Fruit fly (Drosophila melanogaster): ENCODE data around the gene AdamTS-A.
A peak's percentile ranks its signal among the peaks of the same experiment; 100 is the strongest.

AdamTS-A gene

dm6 chr3R:15408131-15408731 lies 67.8 kb downstream of the AdamTS-A start, which contains the start of gene Atx2 (continued):
- TF ChIP-seq dmrt11E (tag; optimal IDR thresholded peaks at IDR 0.05) (peak; percentile 16), CG10543 (GFP tag; optimal IDR thresholded peaks at IDR 0.05) (peak; percentile 33), sr (GFP tag; IDR thresholded peaks at IDR 0.05) (no peak), mld (GFP tag; IDR thresholded peaks at IDR 0.05; ENCODE audit: partially characterized antibody) (peak; percentile 95), gsb-n (tag; optimal IDR thresholded peaks at IDR 0.05) (peak; percentile 30), CG17829 (tag; optimal IDR thresholded peaks at IDR 0.05) (peak; percentile 42), CG3065 (GFP tag; optimal IDR thresholded peaks at IDR 0.05) (peak; percentile 11), gem (tag; optimal IDR thresholded peaks at IDR 0.05) (peak; percentile 9), CG6272 (GFP tag; IDR thresholded peaks at IDR 0.05) (peak; percentile 40), dysf (GFP tag; IDR thresholded peaks at IDR 0.05) (peak; percentile 47; the same call in 1 of the 3 replicates), HmgD (GFP tag; optimal IDR thresholded peaks at IDR 0.05) (peak; percentile 70), Hsf (GFP tag; optimal IDR thresholded peaks at IDR 0.05) (peak; percentile 16), BEAF-32 (GFP tag; optimal IDR thresholded peaks at IDR 0.05) (peak; percentile 99), CG13775 (GFP tag; optimal IDR thresholded peaks at IDR 0.05) (peak; percentile 30), slbo (GFP tag; IDR thresholded peaks at IDR 0.05) (peak; percentile 66), Myb (GFP tag; optimal IDR thresholded peaks at IDR 0.05) (peak; percentile 40), hbn (GFP tag; IDR thresholded peaks at IDR 0.05; ENCODE audit: partially characterized antibody) (peak; percentile 93), fd64A (GFP tag; optimal IDR thresholded peaks at IDR 0.05) (peak; percentile 43), mirr (GFP tag; optimal IDR thresholded peaks at IDR 0.05) (peak; percentile 22), CG10565 (GFP tag; optimal IDR thresholded peaks at IDR 0.05) (no peak), Aef1 (GFP tag; IDR thresholded peaks at IDR 0.05) (peak; percentile 24; the same call in 1 of the 3 replicates), CG6175 (GFP tag; IDR thresholded peaks at IDR 0.05) (0 out of 3 replicates have a peak, but pooled peaks have one; percentile 16), Mad (GFP tag; optimal IDR thresholded peaks at IDR 0.05) (peak; percentile 53), fu2 (GFP tag; optimal IDR thresholded peaks at IDR 0.05) (peak; percentile 47), grau (tag; optimal IDR thresholded peaks at IDR 0.05) (peak; percentile 15), dmrt99B (tag; optimal IDR thresholded peaks at IDR 0.05) (no peak), YL-1 (GFP tag; optimal IDR thresholded peaks at IDR 0.05) (peak; percentile 73), ro (GFP tag; IDR thresholded peaks at IDR 0.05) (no peak), CG9817 (tag; optimal IDR thresholded peaks at IDR 0.05) (peak; percentile 28), en (GFP tag; optimal IDR thresholded peaks at IDR 0.05) (no peak), ssp (GFP tag; IDR thresholded peaks at IDR 0.05) (peak; percentile 47; the same call in 1 of the 2 replicates), CG6765 (GFP tag; optimal IDR thresholded peaks at IDR 0.05) (no peak), CG7839 (tag; optimal IDR thresholded peaks at IDR 0.05) (peak; percentile 17), CG3995 (GFP tag; optimal IDR thresholded peaks at IDR 0.05) (peak; percentile 36), luna (GFP tag; optimal IDR thresholded peaks at IDR 0.05) (peak; percentile 31), CG18011 (GFP tag; optimal IDR thresholded peaks at IDR 0.05) (no peak), CG1792 (GFP tag; optimal IDR thresholded peaks at IDR 0.05) (peak; percentile 54), crc (GFP tag; optimal IDR thresholded peaks at IDR 0.05) (no peak), CG33213 (GFP tag; optimal IDR thresholded peaks at IDR 0.05) (peak; percentile 26), CG18619 (GFP tag; optimal IDR thresholded peaks at IDR 0.05) (peak; percentile 40), run (tag; optimal IDR thresholded peaks at IDR 0.05) (no peak), NC2β (GFP tag; optimal IDR thresholded peaks at IDR 0.05) (no peak), CG14014 (GFP tag; IDR thresholded peaks at IDR 0.05) (0 out of 2 replicates have a peak, but pooled peaks have one; percentile 36), Sox102F (GFP tag; optimal IDR thresholded peaks at IDR 0.05) (no peak), lilli (GFP tag; optimal IDR thresholded peaks at IDR 0.05) (peak; percentile 50), CG2129 (GFP tag; IDR thresholded peaks at IDR 0.05; ENCODE audit: partially characterized antibody) (peak; percentile 87), mam (GFP tag; optimal IDR thresholded peaks at IDR 0.05) (peak; percentile 39), CG16863 (GFP tag; optimal IDR thresholded peaks at IDR 0.05) (peak; percentile 11), CG15514 (GFP tag; optimal IDR thresholded peaks at IDR 0.05) (peak; percentile 46), seq (GFP tag; IDR thresholded peaks at IDR 0.05) (peak; percentile 45; the same call in 1 of the 2 replicates)

Data from whole organism, embryonic.